Worm (Caenorhabditis elegans): ENCODE results near the gene twk-45.

DNA sequence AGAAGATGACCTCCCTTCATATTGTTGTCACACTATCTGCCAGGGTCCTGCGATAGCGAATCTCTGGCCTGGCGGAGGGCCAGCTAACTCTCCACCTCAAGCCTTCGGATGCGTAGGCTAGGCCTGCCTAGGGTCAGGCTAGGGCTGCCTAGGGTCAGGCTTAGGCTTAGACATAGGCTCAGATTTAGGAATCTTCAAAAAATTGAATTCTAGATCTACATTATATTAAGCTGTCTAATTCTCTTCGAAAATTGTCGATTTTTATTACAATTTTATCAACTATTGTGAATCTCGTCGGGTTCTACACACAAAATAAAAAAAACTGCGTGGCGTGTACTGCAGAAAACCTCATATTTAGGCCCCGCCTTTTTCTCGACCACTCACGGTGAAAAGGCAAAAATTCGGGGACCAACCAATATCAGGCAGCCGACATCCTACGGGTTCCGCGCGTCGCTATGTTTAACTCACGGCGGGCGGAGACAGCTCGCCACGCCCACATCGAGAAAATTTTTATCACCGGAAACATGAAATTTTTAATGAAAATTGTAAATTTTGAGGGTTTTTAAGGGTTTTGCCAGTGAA, 6.2 kb downstream of the twk-45 start:
- no peak for TF ChIP-seq unc-55 (GFP tag; optimal IDR thresholded peaks at IDR 0.05)
- no peak for TF ChIP-seq ama-1 (optimal IDR thresholded peaks at IDR 0.05)
- no peak for TF ChIP-seq K09A11.1 (tag; optimal IDR thresholded peaks at IDR 0.05; ENCODE audit: insufficient read depth)
- no peak for TF ChIP-seq fkh-6 (tag; optimal IDR thresholded peaks at IDR 0.05)
